Worm (Caenorhabditis elegans): ENCODE measurements around the gene lbp-4.

DNA sequence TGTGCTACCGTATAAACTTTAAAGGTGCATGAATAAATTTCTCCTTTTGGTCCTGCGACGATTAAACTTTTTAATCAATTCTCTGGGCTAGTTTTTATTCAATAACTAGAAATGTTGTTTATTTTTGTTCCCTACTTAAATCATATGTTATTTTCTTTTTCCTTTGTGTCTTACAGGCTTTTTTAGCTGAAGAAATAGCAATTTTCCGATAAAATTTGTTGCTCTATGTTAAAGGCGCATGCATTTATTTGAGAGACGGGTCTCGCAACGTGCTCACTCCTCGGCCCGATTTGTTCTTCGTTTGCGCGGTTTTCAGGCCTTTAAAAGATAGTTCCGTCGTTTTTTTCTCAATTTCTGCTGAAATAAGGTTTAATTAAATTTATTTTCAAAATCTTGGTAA lies 33.5 kb downstream of the lbp-4 start:
- no peak for TF ChIP-seq F13H6.1 (tag; optimal IDR thresholded peaks at IDR 0.05)
- TF ChIP-seq unc-39 (tag; optimal IDR thresholded peaks at IDR 0.05), result no peak
- TF ChIP-seq elt-3 (tag; optimal IDR thresholded peaks at IDR 0.05), result no peak
- TF ChIP-seq lsy-2 (tag; optimal IDR thresholded peaks at IDR 0.05), result no peak
- no peak for TF ChIP-seq sem-4 (tag; optimal IDR thresholded peaks at IDR 0.05)
- TF ChIP-seq nhr-25 (tag; optimal IDR thresholded peaks at IDR 0.05), result no peak
- no peak for TF ChIP-seq peb-1 (tag; optimal IDR thresholded peaks at IDR 0.05)
- no peak for TF ChIP-seq nhr-6 (tag; optimal IDR thresholded peaks at IDR 0.05)
- peak; percentile 8 for TF ChIP-seq unc-55 (GFP tag; optimal IDR thresholded peaks at IDR 0.05)
- no peak for TF ChIP-seq nhr-12 (tag; optimal IDR thresholded peaks at IDR 0.05)
- TF ChIP-seq mdl-1 (tag; optimal IDR thresholded peaks at IDR 0.05), result no peak
- TF ChIP-seq mab-5 (tag; optimal IDR thresholded peaks at IDR 0.05), result no peak

Data from whole organism, L2 larva.